Fruit fly (Drosophila melanogaster) Kc167 (cell line): ENCODE results near the gene CG42714.

Experiments used
- Myc ChIP-seq: fragments of >200 bp; optimal IDR thresholded peaks from 2 replicates; lab custom pipeline; 2017; ENCODE audit warnings: missing external identifiers
- Sin3A ChIP-seq: fragments of >200 bp; optimal IDR thresholded peaks from 2 replicates; lab custom pipeline; 2018; ENCODE audit warnings: missing external identifiers
- h ChIP-seq: fragments of >200 bp; optimal IDR thresholded peaks from 3 replicates; lab custom pipeline; 2018; ENCODE audit warnings: missing external identifiers
- insv ChIP-seq: fragments of >200 bp; optimal IDR thresholded peaks from 3 replicates; lab custom pipeline; 2018; ENCODE audit warnings: missing external identifiers
- psq ChIP-seq: fragments of >200 bp; optimal IDR thresholded peaks from 2 replicates; lab custom pipeline; 2017; ENCODE audit warnings: missing external identifiers
- ttk ChIP-seq: sonication (Bioruptor generic); optimal IDR thresholded peaks from 2 replicates; lab custom pipeline; 2017; ENCODE audit warnings: missing external identifiers

CG42714 gene

dm6 chr3L:6262076-6262504 is 28.2 kb upstream of the CG42714 start:
- TF ChIP-seq ttk (lab: Kevin White, UChicago): no peak
- TF ChIP-seq Myc (lab: Kevin White, UChicago): no peak
- TF ChIP-seq insv: no peak
- no peak for TF ChIP-seq psq (lab: Kevin White, UChicago)
- TF ChIP-seq Sin3A: no peak
- no peak for TF ChIP-seq h (lab: Kevin White, UChicago)

- TF ChIP-seq Sin3A (no peak), psq (lab: Kevin White, UChicago) (no peak), h (lab: Kevin White, UChicago) (no peak), insv (no peak), Myc (lab: Kevin White, UChicago) (no peak), ttk (lab: Kevin White, UChicago) (no peak)
Observed at dm6 chr3L:6261230-6261629, 27.4 kb upstream of the CG42714 start.

dm6 chr3L:6258660-6259059 is 24.8 kb upstream of the CG42714 start, which contains the start of gene CG10163:
Gene CG10163 (minus strand): TSS chr3L:6258760.
- no peak for TF ChIP-seq insv
- no peak for TF ChIP-seq Myc (lab: Kevin White, UChicago)
- no peak for TF ChIP-seq Sin3A
- no peak for TF ChIP-seq psq (lab: Kevin White, UChicago)
- TF ChIP-seq h (lab: Kevin White, UChicago): no peak
- TF ChIP-seq ttk (lab: Kevin White, UChicago): no peak

- TF ChIP-seq Myc (lab: Kevin White, UChicago): no peak
- no peak for TF ChIP-seq insv
- no peak for TF ChIP-seq Sin3A
- no peak for TF ChIP-seq ttk (lab: Kevin White, UChicago)
- TF ChIP-seq psq (lab: Kevin White, UChicago): no peak
- TF ChIP-seq h (lab: Kevin White, UChicago): no peak
Observed at dm6 chr3L:6256408-6257188, 22.7 kb upstream of the CG42714 start, which contains the start of gene Best2. Gene Best2 (minus strand): TSS chr3L:6256665.

dm6 chr3L:6254427-6255105 is 20.7 kb upstream of the CG42714 start:
- TF ChIP-seq insv: no peak
- no peak for TF ChIP-seq Myc (lab: Kevin White, UChicago)
- no peak for TF ChIP-seq Sin3A
- no peak for TF ChIP-seq h (lab: Kevin White, UChicago)
- TF ChIP-seq psq (lab: Kevin White, UChicago): no peak
- TF ChIP-seq ttk (lab: Kevin White, UChicago): no peak

dm6 chr3L:6253730-6254129 is 19.9 kb upstream of the CG42714 start:
- TF ChIP-seq Sin3A (no peak), Myc (lab: Kevin White, UChicago) (no peak), insv (no peak), psq (lab: Kevin White, UChicago) (no peak), h (lab: Kevin White, UChicago) (no peak)

dm6 chr3L:6249178-6250078 is 15.6 kb upstream of the CG42714 start:
- no peak for TF ChIP-seq Myc (lab: Kevin White, UChicago)
- TF ChIP-seq insv: no peak
- no peak for TF ChIP-seq h (lab: Kevin White, UChicago)
- TF ChIP-seq psq (lab: Kevin White, UChicago): no peak
- TF ChIP-seq ttk (lab: Kevin White, UChicago): no peak
- no peak for TF ChIP-seq Sin3A

dm6 chr3L:6245646-6246045 is 11.8 kb upstream of the CG42714 start, which contains the start of gene Mdr65:
Gene Mdr65 (minus strand): TSS chr3L:6245746.
- TF ChIP-seq ttk (lab: Kevin White, UChicago) (no peak), h (lab: Kevin White, UChicago) (no peak), Sin3A (no peak), psq (lab: Kevin White, UChicago) (no peak), insv (no peak), Myc (lab: Kevin White, UChicago) (no peak)

dm6 chr3L:6239968-6240367 is 6.1 kb upstream of the CG42714 start, which contains the start of gene CG10226:
Gene CG10226 (minus strand): TSS chr3L:6240068.
- no peak for TF ChIP-seq Myc (lab: Kevin White, UChicago)
- no peak for TF ChIP-seq ttk (lab: Kevin White, UChicago)
- TF ChIP-seq psq (lab: Kevin White, UChicago): no peak
- no peak for TF ChIP-seq h (lab: Kevin White, UChicago)
- no peak for TF ChIP-seq insv
- no peak for TF ChIP-seq Sin3A

dm6 chr3L:6233281-6233680 is 575 bp downstream of the CG42714 start, which contains the start of gene BG642312:
Gene BG642312 (minus strand): TSS chr3L:6233381.
- TF ChIP-seq h (lab: Kevin White, UChicago): no peak
- no peak for TF ChIP-seq insv
- no peak for TF ChIP-seq ttk (lab: Kevin White, UChicago)

dm6 chr3L:6232261-6232660 is 1.6 kb downstream of the CG42714 start, which contains the start of gene CG13299:
Gene CG13299 (minus strand): TSS chr3L:6232361.
- TF ChIP-seq Sin3A: no peak
- TF ChIP-seq psq (lab: Kevin White, UChicago): no peak
- no peak for TF ChIP-seq h (lab: Kevin White, UChicago)
- no peak for TF ChIP-seq ttk (lab: Kevin White, UChicago)
